Fruit fly (Drosophila melanogaster): ENCODE results near the gene Srg3.

Srg3 gene

DNA sequence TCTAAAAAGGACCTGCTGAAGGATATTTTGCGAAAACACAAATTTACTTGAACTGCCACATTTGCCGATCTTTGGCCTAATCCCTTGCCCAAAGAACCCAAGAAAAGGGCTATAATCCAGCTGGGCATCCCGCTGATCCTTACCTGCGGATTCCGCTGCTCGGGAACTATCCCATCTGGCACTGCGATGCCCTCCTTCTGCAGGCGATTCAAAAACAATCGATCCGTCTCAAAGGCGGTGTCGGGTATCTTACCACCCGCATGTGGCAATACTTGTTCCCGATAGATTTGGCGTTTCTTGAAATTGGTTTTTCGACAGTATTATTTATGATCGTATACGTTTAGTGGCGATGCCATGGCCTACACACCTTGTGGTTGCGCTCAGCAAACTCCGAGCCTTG lies 48.3 kb downstream of the Srg3 start:
- TF ChIP-seq Sin3A (optimal IDR thresholded peaks at IDR 0.05) (no peak), psq (optimal IDR thresholded peaks at IDR 0.05) (no peak), Myc (optimal IDR thresholded peaks at IDR 0.05) (no peak), h (optimal IDR thresholded peaks at IDR 0.05) (no peak), insv (optimal IDR thresholded peaks at IDR 0.05) (no peak)

DNA sequence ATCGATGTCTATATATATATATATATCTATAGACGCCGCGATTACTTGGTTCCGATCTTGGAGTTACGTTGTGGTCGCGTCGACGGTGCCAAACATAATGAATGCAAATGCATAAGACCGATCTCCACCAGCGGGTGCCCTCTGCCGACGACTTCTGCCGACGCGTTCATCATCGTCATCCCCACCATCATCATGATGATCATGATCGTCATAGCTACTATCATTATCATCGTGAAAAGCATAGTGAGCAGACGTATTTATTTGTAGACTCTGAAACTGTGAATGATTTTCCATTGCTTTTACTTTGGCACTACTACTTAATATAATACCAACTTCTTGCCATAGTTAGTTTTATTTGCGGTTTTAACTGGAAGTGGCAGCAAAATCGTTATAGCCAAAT lies 49.1 kb downstream of the Srg3 start, which contains the start of gene CG32037:
Gene CG32037, minus strand, starts transcription at position 101 of the 400 bp plus-strand sequence.
- no peak for TF ChIP-seq h (optimal IDR thresholded peaks at IDR 0.05)

Measured in Kc167 (cell line).